Worm (Caenorhabditis elegans) whole organism, L4 larva: Measurements from ENCODE around the gene F55B11.2.

Experiments
- F26F4.8 ChIP-seq: fragments of 200-800 bp; sonication (Bioruptor generic); conservative IDR thresholded peaks from 2 replicates; pipeline ENCODE4 v1.3.6; 2022; ENCODE audit warnings: missing genetic modification characterization, missing compliant biosample characterization
- F49E8.2 ChIP-seq: sonication (generic microtip); optimal IDR thresholded peaks from 2 replicates; lab custom pipeline; 2016; ENCODE audit warnings: missing compliant biosample characterization, mild to moderate bottlenecking, missing genetic modification characterization, borderline replicate concordance
- Y5F2A.4 ChIP-seq: fragments of 200-800 bp; sonication (Bioruptor generic); optimal IDR thresholded peaks from 2 replicates; lab custom pipeline; 2018; ENCODE audit warnings: mild to moderate bottlenecking, missing genetic modification characterization, missing compliant biosample characterization
- Y75B8A.6 ChIP-seq: fragments of 200-800 bp; sonication (Bioruptor generic); IDR thresholded peaks from 2 replicates; pipeline ENCODE4 v1.3.6; 2022; ENCODE audit warnings: missing genetic modification reagents, missing genetic modification characterization, missing compliant biosample characterization
- aha-1 ChIP-seq: fragments of 150-350 bp; peaks from one replicate; lab custom pipeline; 2014; ENCODE audit warnings: missing biosample characterization, missing genetic modification characterization
- aly-2 ChIP-seq: sonication (generic microtip); optimal IDR thresholded peaks from 2 replicates; lab custom pipeline; 2018; ENCODE audit warnings: missing biosample characterization, missing genetic modification characterization
- ama-1 ChIP-seq: fragments of 150-350 bp; optimal IDR thresholded peaks from 2 replicates; lab custom pipeline; 2014; ENCODE audit warnings: inconsistent platforms, mixed read lengths
- arid-1 ChIP-seq: fragments of 200-800 bp; sonication (Bioruptor generic); conservative IDR thresholded peaks from 2 replicates; pipeline ENCODE4 v1.3.6; 2022; ENCODE audit warnings: missing genetic modification reagents, missing genetic modification characterization, missing compliant biosample characterization
- ceh-32 ChIP-seq: sonication (generic microtip); optimal IDR thresholded peaks from 2 replicates; lab custom pipeline; 2016; ENCODE audit warnings: mild to moderate bottlenecking, missing genetic modification characterization, missing compliant biosample characterization; ENCODE audit not compliant: poor library complexity
- ceh-44 ChIP-seq: fragments of 200-800 bp; sonication (Bioruptor generic); IDR thresholded peaks from 2 replicates; pipeline ENCODE4 v1.3.6; 2022; ENCODE audit warnings: missing genetic modification reagents, missing genetic modification characterization, missing compliant biosample characterization
- ceh-82 ChIP-seq: sonication (generic microtip); optimal IDR thresholded peaks from 2 replicates; lab custom pipeline; 2017; ENCODE audit warnings: missing biosample characterization, missing genetic modification characterization
- ctbp-1 ChIP-seq: fragments of 200-800 bp; sonication (Bioruptor generic); IDR thresholded peaks from 2 replicates; pipeline ENCODE4 v1.3.6; 2022; ENCODE audit warnings: missing genetic modification reagents, missing genetic modification characterization, missing compliant biosample characterization
- daf-12 ChIP-seq: fragments of 150-350 bp; optimal IDR thresholded peaks from 2 replicates; lab custom pipeline; 2014; ENCODE audit warnings: missing biosample characterization, missing genetic modification reagents, missing genetic modification characterization
- daf-16 ChIP-seq, 3 experiments: sonication (generic microtip); optimal IDR thresholded peaks; 2 replicates each; lab custom pipeline; 2016 to 2017; ENCODE audit warnings: missing genetic modification characterization in 3 of 3, missing genetic modification reagents in 3 of 3, mild to moderate bottlenecking in 2 of 3, missing compliant biosample characterization in 2 of 3, missing biosample characterization in 1 of 3, moderate library complexity in 1 of 3
- dmd-6 ChIP-seq: fragments of 200-800 bp; sonication (Bioruptor generic); IDR thresholded peaks from 2 replicates; pipeline ENCODE4 v1.3.6; 2022; ENCODE audit warnings: missing genetic modification reagents, missing genetic modification characterization, missing compliant biosample characterization
- dmd-8 ChIP-seq: fragments of 200-800 bp; sonication (Bioruptor generic); IDR thresholded peaks from 2 replicates; pipeline ENCODE4 v1.3.6; 2022; ENCODE audit warnings: missing genetic modification characterization, missing compliant biosample characterization
- dpl-1 ChIP-seq: fragments of 150-350 bp; optimal IDR thresholded peaks from 2 replicates; lab custom pipeline; 2014; ENCODE audit warnings: missing biosample characterization, missing genetic modification reagents, missing genetic modification characterization
- dve-1 ChIP-seq: sonication (generic microtip); optimal IDR thresholded peaks from 2 replicates; lab custom pipeline; 2017; ENCODE audit warnings: antibody characterized with exemption, mild to moderate bottlenecking, missing genetic modification characterization, missing compliant biosample characterization; ENCODE audit not compliant: insufficient read depth
- egl-27 ChIP-seq: sonication (generic microtip); optimal IDR thresholded peaks from 3 replicates; lab custom pipeline; 2017; ENCODE audit warnings: missing biosample characterization, missing genetic modification reagents, missing genetic modification characterization
- egl-43 ChIP-seq: fragments of 200-800 bp; sonication (Bioruptor generic); IDR thresholded peaks from 2 replicates; pipeline ENCODE4 v1.3.6; 2022; ENCODE audit warnings: missing genetic modification reagents, missing genetic modification characterization, missing compliant biosample characterization
- hif-1 ChIP-seq, 2 experiments: sonication (generic microtip); optimal IDR thresholded peaks; 2 replicates each; lab custom pipeline; 2016 to 2017; ENCODE audit warnings: missing compliant biosample characterization in 2 of 2, missing genetic modification characterization in 2 of 2, missing genetic modification reagents in 2 of 2, missing genotype in 2 of 2, mild to moderate bottlenecking in 1 of 2
- hlh-11 ChIP-seq: fragments of 200-800 bp; sonication (Bioruptor generic); optimal IDR thresholded peaks from 2 replicates; lab custom pipeline; 2018; ENCODE audit warnings: mild to moderate bottlenecking, missing genetic modification characterization, missing compliant biosample characterization
- hmg-1.1 ChIP-seq: fragments of 200-800 bp; sonication (Bioruptor generic); IDR thresholded peaks from 2 replicates; pipeline ENCODE4 v1.3.6; 2022; ENCODE audit warnings: missing genetic modification reagents, missing genetic modification characterization, missing compliant biosample characterization
- lim-7 ChIP-seq: fragments of 200-800 bp; sonication (Bioruptor generic); IDR thresholded peaks from 2 replicates; pipeline ENCODE4 v1.3.6; 2022; ENCODE audit warnings: missing genetic modification characterization, missing compliant biosample characterization
- lin-1 ChIP-seq: fragments of 200-800 bp; sonication (Bioruptor generic); IDR thresholded peaks from 2 replicates; pipeline ENCODE4 v1.3.6; 2022; ENCODE audit warnings: missing genetic modification reagents, missing genetic modification characterization, missing compliant biosample characterization
- lin-15B ChIP-seq: fragments of 150-350 bp; sonication (generic microtip); optimal IDR thresholded peaks from 3 replicates; lab custom pipeline; 2014; ENCODE audit warnings: missing biosample characterization, missing genetic modification characterization
- lin-38 ChIP-seq: fragments of 200-800 bp; sonication (Bioruptor generic); IDR thresholded peaks from 2 replicates; pipeline ENCODE4 v1.3.6; 2022; ENCODE audit warnings: missing genetic modification reagents, missing genetic modification characterization, missing compliant biosample characterization
- lin-39 ChIP-seq: fragments of 150-350 bp; optimal IDR thresholded peaks from 2 replicates; lab custom pipeline; 2014; ENCODE audit warnings: missing biosample characterization, missing genetic modification reagents, missing genetic modification characterization
- lir-3 ChIP-seq: sonication (generic microtip); optimal IDR thresholded peaks from 2 replicates; lab custom pipeline; 2016; ENCODE audit warnings: mild to moderate bottlenecking, missing genetic modification characterization, missing compliant biosample characterization
- madf-5 ChIP-seq, 2 experiments: fragments of 200-800 bp; sonication (Bioruptor generic); IDR thresholded peaks; 2 replicates each; pipeline ENCODE4 v1.3.6; 2022; ENCODE audit warnings: missing compliant biosample characterization in 2 of 2, missing genetic modification characterization in 2 of 2
- mdl-1 ChIP-seq, 2 experiments: fragments of 150-350 bp in 1 of 2; sonication (generic microtip) in 1 of 2; optimal IDR thresholded peaks; 2 replicates each; lab custom pipeline; 2014 to 2017; ENCODE audit warnings: missing biosample characterization in 2 of 2, missing genetic modification characterization in 2 of 2
- mdt-29 ChIP-seq: fragments of 200-800 bp; sonication (Bioruptor generic); IDR thresholded peaks from 2 replicates; pipeline ENCODE4 v1.3.6; 2022; ENCODE audit warnings: missing genetic modification reagents, missing genetic modification characterization, missing compliant biosample characterization
- mep-1 ChIP-seq: fragments of 150-350 bp; sonication (generic microtip); optimal IDR thresholded peaks from 3 replicates; lab custom pipeline; 2014; ENCODE audit warnings: missing biosample characterization, missing genetic modification characterization
- mes-2 ChIP-seq: sonication (generic microtip); optimal IDR thresholded peaks from 2 replicates; lab custom pipeline; 2016; ENCODE audit warnings: missing genotype, mild to moderate bottlenecking, missing genetic modification characterization, missing compliant biosample characterization; ENCODE audit not compliant: poor library complexity, severe bottlenecking
- nhr-10 ChIP-seq: fragments of 150-350 bp; optimal IDR thresholded peaks from 2 replicates; lab custom pipeline; 2014; ENCODE audit warnings: missing biosample characterization, missing genetic modification characterization
- nhr-102 ChIP-seq: sonication (generic microtip); optimal IDR thresholded peaks from 2 replicates; lab custom pipeline; 2016; ENCODE audit warnings: mild to moderate bottlenecking, missing genetic modification characterization, moderate library complexity, missing compliant biosample characterization
- nhr-11 ChIP-seq: fragments of 150-350 bp; optimal IDR thresholded peaks from 2 replicates; lab custom pipeline; 2014; ENCODE audit warnings: missing biosample characterization, missing genetic modification characterization
- nhr-111 ChIP-seq: fragments of 200-800 bp; sonication (Bioruptor generic); optimal IDR thresholded peaks from 2 replicates; lab custom pipeline; 2018; ENCODE audit warnings: mild to moderate bottlenecking, missing genetic modification characterization, missing compliant biosample characterization
- nhr-41 ChIP-seq: fragments of 200-800 bp; sonication (Bioruptor generic); IDR thresholded peaks from 2 replicates; pipeline ENCODE4 v1.3.6; 2022; ENCODE audit warnings: missing genetic modification reagents, missing genetic modification characterization, missing compliant biosample characterization
- nhr-42 ChIP-seq: fragments of 200-800 bp; sonication (Bioruptor generic); IDR thresholded peaks from 2 replicates; pipeline ENCODE4 v1.3.6; 2022; ENCODE audit warnings: missing genetic modification characterization, missing compliant biosample characterization
- pqm-1 ChIP-seq: sonication (generic microtip); optimal IDR thresholded peaks from 2 replicates; lab custom pipeline; 2017; ENCODE audit warnings: missing biosample characterization, missing genetic modification characterization
- rbr-2 ChIP-seq: sonication (generic microtip); optimal IDR thresholded peaks from 2 replicates; lab custom pipeline; 2016; ENCODE audit warnings: missing genotype, missing genetic modification characterization, missing compliant biosample characterization
- saeg-2 ChIP-seq: fragments of 200-800 bp; sonication (Bioruptor generic); IDR thresholded peaks from 2 replicates; pipeline ENCODE4 v1.3.6; 2022; ENCODE audit warnings: missing genetic modification reagents, missing genetic modification characterization, missing compliant biosample characterization
- skn-1 ChIP-seq: fragments of 150-350 bp; optimal IDR thresholded peaks from 2 replicates; lab custom pipeline; 2014; ENCODE audit warnings: missing biosample characterization, missing genetic modification characterization
- spr-1 ChIP-seq: sonication (generic microtip); optimal IDR thresholded peaks from 2 replicates; lab custom pipeline; 2016; ENCODE audit warnings: mild to moderate bottlenecking, missing genetic modification characterization, missing compliant biosample characterization
- spr-3 ChIP-seq: fragments of 200-800 bp; sonication (Bioruptor generic); optimal IDR thresholded peaks from 2 replicates; lab custom pipeline; 2018; ENCODE audit warnings: mild to moderate bottlenecking, missing genetic modification characterization, missing compliant biosample characterization
- tra-1 ChIP-seq: fragments of 200-800 bp; sonication (Bioruptor generic); IDR thresholded peaks from 2 replicates; pipeline ENCODE4 v1.3.6; 2022; ENCODE audit warnings: missing genetic modification reagents, missing genetic modification characterization, missing compliant biosample characterization
- unc-130 ChIP-seq: sonication (generic microtip); optimal IDR thresholded peaks from 2 replicates; lab custom pipeline; 2016; ENCODE audit warnings: missing genetic modification reagents, missing genetic modification characterization, missing compliant biosample characterization
- unc-62 ChIP-seq, 3 experiments: fragments of 150-350 bp in 1 of 3; sonication (generic microtip); optimal IDR thresholded peaks in 2 of 3; peaks in 1 of 3; 1 replicate in 1 of 3; 2 replicates in 2 of 3; lab custom pipeline; 2014 to 2017; ENCODE audit warnings: missing biosample characterization in 3 of 3, missing genetic modification characterization in 3 of 3, missing genetic modification reagents in 3 of 3, missing genotype in 1 of 3
- zip-2 ChIP-seq: fragments of 150-350 bp; optimal IDR thresholded peaks from 2 replicates; lab custom pipeline; 2014; ENCODE audit warnings: missing biosample characterization, missing genetic modification characterization
- ztf-11 ChIP-seq: fragments of 150-350 bp; optimal IDR thresholded peaks from 2 replicates; lab custom pipeline; 2014; ENCODE audit warnings: missing biosample characterization, missing genetic modification characterization

F55B11.2 gene

DNA sequence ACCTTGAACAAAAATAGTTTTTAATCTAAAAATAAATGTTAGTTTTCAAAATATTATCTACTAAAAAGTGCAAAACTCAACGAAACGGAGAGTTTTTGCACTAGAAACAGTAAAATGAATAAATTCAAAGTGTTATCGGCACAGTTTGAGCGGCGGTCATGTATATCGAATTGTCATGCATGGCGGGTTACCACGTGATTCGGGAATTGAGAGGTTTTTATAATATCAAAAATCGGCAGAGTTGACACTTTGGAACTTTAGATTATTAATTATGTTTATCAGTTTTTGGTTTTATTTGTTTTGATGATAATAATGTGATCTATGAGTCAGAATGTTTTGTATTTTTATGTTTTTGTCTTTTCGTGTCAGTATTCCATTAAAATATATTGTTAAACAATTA lies 9.7 kb downstream of the F55B11.2 start (continued):
- TF ChIP-seq nhr-10, result no peak
- TF ChIP-seq arid-1, result no peak
- TF ChIP-seq lin-39 (tag; lab: Kevin White, UChicago), result no peak
- TF ChIP-seq egl-27, result no peak
- no peak for TF ChIP-seq nhr-111 (GFP tag; lab: Kevin White, UChicago)
- no peak for TF ChIP-seq zip-2
- no peak for TF ChIP-seq skn-1 (tag; lab: Kevin White, UChicago)
- peak; percentile 48; the same call in 1 of the 2 replicates for TF ChIP-seq tra-1 (GFP tag; lab: Robert Waterston, UW)
- TF ChIP-seq ztf-11 (tag; lab: Kevin White, UChicago), result no peak
- TF ChIP-seq dve-1, result peak; percentile 92
- no peak for TF ChIP-seq nhr-11 (tag; lab: Kevin White, UChicago)
- TF ChIP-seq hif-1 (tag; optimal IDR thresholded peaks at IDR 0.05; lab: Kevin White, UChicago), result no peak
- TF ChIP-seq saeg-2, result no peak
- no peak for TF ChIP-seq ceh-82
- TF ChIP-seq rbr-2, result no peak
- TF ChIP-seq aly-2 (tag; lab: Kevin White, UChicago), result no peak
- TF ChIP-seq mdt-29 (GFP tag; lab: Robert Waterston, UW), result no peak
- TF ChIP-seq unc-130 (GFP tag; lab: Kevin White, UChicago), result no peak
- TF ChIP-seq mes-2, result no peak
- TF ChIP-seq lin-38 (GFP tag; lab: Robert Waterston, UW), result no peak
- TF ChIP-seq dmd-6, result peak; percentile 94
- TF ChIP-seq lin-15B, result no peak
- peak; percentile 58 for TF ChIP-seq aha-1 (tag; lab: Kevin White, UChicago)
- TF ChIP-seq Y5F2A.4 (GFP tag; lab: Kevin White, UChicago), result no peak
- TF ChIP-seq dmd-8, result no peak
- TF ChIP-seq egl-43 (GFP tag; lab: Robert Waterston, UW), result no peak
- TF ChIP-seq ama-1 (lab: Kevin White, UChicago), result no peak
- TF ChIP-seq spr-3, result no peak
- peak in 1 of 2 experiments; percentile 58 for TF ChIP-seq daf-16 (GFP tag; optimal IDR thresholded peaks at IDR 0.05; lab: Kevin White, UChicago)
- TF ChIP-seq daf-16 (tag; optimal IDR thresholded peaks at IDR 0.05; lab: Kevin White, UChicago), result peak; percentile 94
- peak; percentile 56 for TF ChIP-seq nhr-102
- no peak for TF ChIP-seq Y75B8A.6 (GFP tag; lab: Robert Waterston, UW)
- TF ChIP-seq hmg-1.1 (GFP tag; lab: Robert Waterston, UW), result no peak
- TF ChIP-seq mep-1 (tag; lab: Kevin White, UChicago), result peak; percentile 14
- TF ChIP-seq hlh-11 (tag; lab: Kevin White, UChicago), result peak; percentile 84
- TF ChIP-seq pqm-1, result peak; percentile 86
- no peak for TF ChIP-seq madf-5 (GFP tag; IDR thresholded peaks at IDR 0.05; lab: Robert Waterston, UW)
- TF ChIP-seq nhr-41, result no peak
- TF ChIP-seq dpl-1 (GFP tag; lab: Kevin White, UChicago), result no peak
- no peak for TF ChIP-seq F26F4.8 (GFP tag; lab: Robert Waterston, UW)
- TF ChIP-seq F49E8.2 (tag; lab: Kevin White, UChicago), result no peak
- TF ChIP-seq ceh-32 (tag; lab: Kevin White, UChicago), result no peak
- no peak for TF ChIP-seq ceh-44 (GFP tag; lab: Robert Waterston, UW)
- TF ChIP-seq lin-1 (GFP tag; lab: Robert Waterston, UW), result peak; percentile 67
- peak in 1 of 2 experiments; percentile 58 for TF ChIP-seq mdl-1 (tag; optimal IDR thresholded peaks at IDR 0.05; lab: Kevin White, UChicago)
- peak in 1 of 2 experiments; percentile 63 for TF ChIP-seq unc-62 (GFP tag; optimal IDR thresholded peaks at IDR 0.05 in 1 of 2; lab: Kevin White, UChicago)
- TF ChIP-seq unc-62 (tag; optimal IDR thresholded peaks at IDR 0.05; lab: Kevin White, UChicago), result no peak
- no peak for TF ChIP-seq nhr-42 (GFP tag; lab: Robert Waterston, UW)
- no peak for TF ChIP-seq lim-7 (GFP tag; lab: Robert Waterston, UW)
- TF ChIP-seq daf-12, result no peak
- no peak for TF ChIP-seq ctbp-1 (GFP tag; lab: Robert Waterston, UW)
- no peak for TF ChIP-seq spr-1 (tag; lab: Kevin White, UChicago)
- TF ChIP-seq lir-3 (tag; lab: Kevin White, UChicago), result no peak
